Fruit fly (Drosophila melanogaster) whole organism, embryonic: ENCODE measurements around the gene CG43897.

Experiments
- ATbp ChIP-seq: fragments of 200-800 bp; sonication (Bioruptor generic); optimal IDR thresholded peaks from 2 replicates; lab custom pipeline; 2017; ENCODE audit warnings: missing biosample characterization, mild to moderate bottlenecking, missing genetic modification characterization, missing genetic modification reagents
- Adf1 ChIP-seq: fragments of 200-800 bp; sonication (Bioruptor generic); IDR thresholded peaks from 2 replicates; pipeline ENCODE4 v1.3.6; 2022; ENCODE audit warnings: missing biosample characterization, missing genetic modification characterization
- B-H2 ChIP-seq: fragments of 200-800 bp; sonication (Bioruptor generic); optimal IDR thresholded peaks from 2 replicates; lab custom pipeline; 2018; ENCODE audit warnings: missing biosample characterization, mild to moderate bottlenecking, missing genetic modification characterization
- CG11085 ChIP-seq: fragments of 200-800 bp; sonication (Bioruptor generic); IDR thresholded peaks from 2 replicates; pipeline ENCODE4 v1.3.6; 2022; ENCODE audit warnings: missing biosample characterization, missing genetic modification characterization
- CG12659 ChIP-seq: fragments of 200-800 bp; sonication (Bioruptor generic); optimal IDR thresholded peaks from 3 replicates; lab custom pipeline; 2017; ENCODE audit warnings: mild to moderate bottlenecking, missing biosample characterization, missing genetic modification reagents, missing genetic modification characterization
- CG12942 ChIP-seq: fragments of 200-800 bp; sonication (Bioruptor generic); optimal IDR thresholded peaks from 3 replicates; lab custom pipeline; 2016; ENCODE audit warnings: missing biosample characterization, missing genetic modification characterization
- CG14667 ChIP-seq: fragments of 200-800 bp; sonication (Bioruptor generic); IDR thresholded peaks from 2 replicates; pipeline ENCODE4 v1.3.6; 2022; ENCODE audit warnings: missing biosample characterization, missing genetic modification characterization
- CG16813 ChIP-seq: fragments of 200-800 bp; sonication (Bioruptor generic); IDR thresholded peaks from 3 replicates; pipeline ENCODE4 v1.3.6; 2022; ENCODE audit warnings: missing biosample characterization, missing genetic modification characterization; ENCODE audit not compliant: partially characterized antibody
- CG17612 ChIP-seq: fragments of 200-800 bp; sonication (Bioruptor generic); IDR thresholded peaks from 2 replicates; pipeline ENCODE4 v1.3.6; 2022; ENCODE audit warnings: missing biosample characterization, missing genetic modification characterization
- CG18011 ChIP-seq: fragments of 200-800 bp; sonication (Bioruptor generic); optimal IDR thresholded peaks from 2 replicates; lab custom pipeline; 2017; ENCODE audit warnings: missing biosample characterization, missing genetic modification characterization, mild to moderate bottlenecking, moderate library complexity, missing genotype
- CG18476 ChIP-seq: fragments of 200-800 bp; sonication (Bioruptor generic); optimal IDR thresholded peaks from 2 replicates; lab custom pipeline; 2016; ENCODE audit warnings: missing biosample characterization, mild to moderate bottlenecking, missing genetic modification characterization
- CG18599 ChIP-seq: fragments of 200-800 bp; sonication (Bioruptor generic); optimal IDR thresholded peaks from 3 replicates; lab custom pipeline; 2017; ENCODE audit warnings: missing biosample characterization, missing genetic modification characterization, mild to moderate bottlenecking, moderate library complexity, missing genetic modification reagents
- CG2129 ChIP-seq: fragments of 200-800 bp; sonication (Bioruptor generic); IDR thresholded peaks from 2 replicates; pipeline ENCODE4 v1.3.6; 2022; ENCODE audit warnings: missing biosample characterization, missing genetic modification characterization; ENCODE audit not compliant: partially characterized antibody
- CG42726 ChIP-seq: fragments of 200-800 bp; sonication (Bioruptor generic); IDR thresholded peaks from 2 replicates; pipeline ENCODE4 v1.3.6; 2022; ENCODE audit warnings: missing biosample characterization, missing genetic modification characterization; ENCODE audit not compliant: partially characterized antibody
- CG5953 ChIP-seq: fragments of 200-800 bp; sonication (Bioruptor generic); IDR thresholded peaks from 2 replicates; pipeline ENCODE4 v1.3.6; 2022; ENCODE audit warnings: missing biosample characterization, missing genetic modification characterization
- CG6765 ChIP-seq: fragments of 200-800 bp; sonication (Bioruptor generic); optimal IDR thresholded peaks from 3 replicates; lab custom pipeline; 2017; ENCODE audit warnings: missing biosample characterization, mild to moderate bottlenecking, missing genetic modification characterization
- CG6854 ChIP-seq: fragments of 200-800 bp; sonication (Bioruptor generic); optimal IDR thresholded peaks from 3 replicates; lab custom pipeline; 2017; ENCODE audit warnings: missing biosample characterization, mild to moderate bottlenecking, missing genetic modification characterization
- CG7372 ChIP-seq: fragments of 200-800 bp; sonication (Bioruptor generic); IDR thresholded peaks from 2 replicates; pipeline ENCODE4 v1.3.6; 2022; ENCODE audit warnings: missing biosample characterization, missing genetic modification characterization
- CG7839 ChIP-seq: fragments of 200-800 bp; sonication (Bioruptor generic); optimal IDR thresholded peaks from 3 replicates; lab custom pipeline; 2018; ENCODE audit warnings: missing biosample characterization, mild to moderate bottlenecking, missing genetic modification characterization, moderate library complexity
- CG8359 ChIP-seq: fragments of 200-800 bp; sonication (Bioruptor generic); optimal IDR thresholded peaks from 2 replicates; lab custom pipeline; 2017; ENCODE audit warnings: missing biosample characterization, mild to moderate bottlenecking, missing genetic modification characterization, borderline replicate concordance
- CG8478 ChIP-seq: fragments of >200 bp; optimal IDR thresholded peaks from 2 replicates; lab custom pipeline; 2018
- CG9215 ChIP-seq: fragments of 200-800 bp; sonication (Bioruptor generic); IDR thresholded peaks from 2 replicates; pipeline ENCODE4 v1.3.6; 2022; ENCODE audit warnings: missing biosample characterization, missing genetic modification characterization
- CG9817 ChIP-seq: fragments of 200-800 bp; sonication (Bioruptor generic); optimal IDR thresholded peaks from 2 replicates; lab custom pipeline; 2018; ENCODE audit warnings: missing biosample characterization, mild to moderate bottlenecking, missing genetic modification characterization, moderate library complexity
- CG9932 ChIP-seq: fragments of 200-800 bp; sonication (Bioruptor generic); IDR thresholded peaks from 2 replicates; pipeline ENCODE4 v1.3.6; 2022; ENCODE audit warnings: missing biosample characterization, missing genetic modification characterization
- CHES-1-like ChIP-seq: fragments of 200-800 bp; sonication (Bioruptor generic); optimal IDR thresholded peaks from 2 replicates; lab custom pipeline; 2016; ENCODE audit warnings: missing biosample characterization, missing genetic modification characterization
- CTCF ChIP-seq: fragments of 200-800 bp; sonication (Bioruptor generic); optimal IDR thresholded peaks from 2 replicates; lab custom pipeline; 2017; ENCODE audit warnings: missing biosample characterization, mild to moderate bottlenecking, missing genetic modification characterization, moderate library complexity
- Dbx ChIP-seq: fragments of 200-800 bp; sonication (Bioruptor generic); IDR thresholded peaks from 3 replicates; pipeline ENCODE4 v1.3.6; 2022; ENCODE audit warnings: missing biosample characterization, missing genetic modification characterization
- Drgx ChIP-seq: fragments of 200-800 bp; sonication (Bioruptor generic); IDR thresholded peaks from 2 replicates; pipeline ENCODE4 v1.3.6; 2022; ENCODE audit warnings: missing biosample characterization, missing genetic modification characterization
- Gug ChIP-seq: fragments of 200-800 bp; sonication (Bioruptor generic); IDR thresholded peaks from 4 replicates; pipeline ENCODE4 v1.3.6; 2022; ENCODE audit warnings: missing biosample characterization, missing genetic modification characterization
- HLHmδ ChIP-seq: fragments of 200-800 bp; sonication (Bioruptor generic); optimal IDR thresholded peaks from 2 replicates; lab custom pipeline; 2018; ENCODE audit warnings: missing biosample characterization, mild to moderate bottlenecking, missing genetic modification characterization, moderate library complexity
- Lim3 ChIP-seq: fragments of 200-800 bp; sonication (Bioruptor generic); IDR thresholded peaks from 2 replicates; pipeline ENCODE4 v1.3.6; 2022; ENCODE audit warnings: missing biosample characterization, missing genetic modification characterization
- Myb ChIP-seq: fragments of 200-800 bp; sonication (Bioruptor generic); optimal IDR thresholded peaks from 2 replicates; lab custom pipeline; 2016; ENCODE audit warnings: missing biosample characterization, missing genetic modification characterization
- Spps ChIP-seq: fragments of 200-800 bp; sonication (Bioruptor generic); optimal IDR thresholded peaks from 2 replicates; lab custom pipeline; 2018; ENCODE audit warnings: missing biosample characterization, mild to moderate bottlenecking, missing genetic modification characterization
- bbx ChIP-seq: fragments of 200-800 bp; sonication (Bioruptor generic); IDR thresholded peaks from 2 replicates; pipeline ENCODE4 v1.3.6; 2022; ENCODE audit warnings: missing biosample characterization, missing genetic modification characterization; ENCODE audit not compliant: partially characterized antibody
- eyg ChIP-seq: fragments of 200-800 bp; sonication (Bioruptor generic); optimal IDR thresholded peaks from 3 replicates; lab custom pipeline; 2016; ENCODE audit warnings: missing biosample characterization, missing genetic modification characterization
- gro ChIP-seq: fragments of 200-800 bp; sonication (Bioruptor generic); optimal IDR thresholded peaks from 2 replicates; lab custom pipeline; 2016; ENCODE audit warnings: missing biosample characterization, missing genetic modification characterization
- jumu ChIP-seq: fragments of 200-800 bp; sonication (Bioruptor generic); optimal IDR thresholded peaks from 3 replicates; lab custom pipeline; 2016; ENCODE audit warnings: missing biosample characterization, missing genetic modification characterization
- luna ChIP-seq: fragments of 200-800 bp; sonication (Bioruptor generic); optimal IDR thresholded peaks from 2 replicates; lab custom pipeline; 2016; ENCODE audit warnings: missing biosample characterization, missing genetic modification characterization
- maf-S ChIP-seq: fragments of 200-800 bp; sonication (Bioruptor generic); optimal IDR thresholded peaks from 2 replicates; lab custom pipeline; 2016; ENCODE audit warnings: missing biosample characterization, missing genetic modification characterization
- odd ChIP-seq: fragments of 200-800 bp; sonication (Bioruptor generic); optimal IDR thresholded peaks from 2 replicates; lab custom pipeline; 2017; ENCODE audit warnings: missing biosample characterization, mild to moderate bottlenecking, missing genetic modification characterization
- pzg ChIP-seq: fragments of 200-800 bp; sonication (Bioruptor generic); optimal IDR thresholded peaks from 3 replicates; lab custom pipeline; 2018; ENCODE audit warnings: missing biosample characterization, mild to moderate bottlenecking, missing genetic modification characterization, moderate library complexity
- salm ChIP-seq: fragments of 200-800 bp; sonication (Bioruptor generic); optimal IDR thresholded peaks from 2 replicates; lab custom pipeline; 2018; ENCODE audit warnings: missing biosample characterization, mild to moderate bottlenecking, missing genetic modification characterization
- scrt ChIP-seq: fragments of 200-800 bp; sonication (Bioruptor generic); optimal IDR thresholded peaks from 2 replicates; lab custom pipeline; 2018; ENCODE audit warnings: missing biosample characterization, mild to moderate bottlenecking, missing genetic modification characterization, moderate library complexity
- sd ChIP-seq: fragments of 200-800 bp; sonication (Bioruptor generic); optimal IDR thresholded peaks from 3 replicates; lab custom pipeline; 2018; ENCODE audit warnings: missing biosample characterization, mild to moderate bottlenecking, missing genetic modification characterization, moderate library complexity
- sens ChIP-seq: fragments of 200-800 bp; sonication (Bioruptor generic); peaks from one replicate; lab custom pipeline; 2016; ENCODE audit warnings: missing biosample characterization, missing genetic modification characterization
- shn ChIP-seq: fragments of 200-800 bp; sonication (Bioruptor generic); optimal IDR thresholded peaks from 3 replicates; lab custom pipeline; 2016; ENCODE audit warnings: missing biosample characterization, missing genetic modification characterization
- slbo ChIP-seq: fragments of 200-800 bp; sonication (Bioruptor generic); IDR thresholded peaks from 2 replicates; pipeline ENCODE4 v1.3.6; 2022; ENCODE audit warnings: missing biosample characterization, missing genetic modification characterization
- sr ChIP-seq: fragments of 200-800 bp; sonication (Bioruptor generic); IDR thresholded peaks from 3 replicates; pipeline ENCODE4 v1.3.6; 2022; ENCODE audit warnings: missing biosample characterization, missing genetic modification characterization
- tgo ChIP-seq: fragments of 200-800 bp; sonication (Bioruptor generic); IDR thresholded peaks from 3 replicates; pipeline ENCODE4 v1.3.6; 2022; ENCODE audit warnings: missing biosample characterization, missing genetic modification characterization
- vfl ChIP-seq: fragments of 200-800 bp; sonication (Bioruptor generic); optimal IDR thresholded peaks from 2 replicates; lab custom pipeline; 2016; ENCODE audit warnings: missing biosample characterization, missing genetic modification characterization
- zf30C ChIP-seq: fragments of 200-800 bp; sonication (Bioruptor generic); optimal IDR thresholded peaks from 3 replicates; lab custom pipeline; 2018; ENCODE audit warnings: missing biosample characterization, mild to moderate bottlenecking, missing genetic modification characterization

The CG43897 gene

dm6 chr3L:9853895-9854470 is 40.3 kb downstream of the CG43897 start (continued):
- TF ChIP-seq CG16813 (GFP tag; lab: Robert Waterston, UW): 0 out of 3 replicates have a peak, but pooled peaks have one; percentile 11
- TF ChIP-seq Dbx (GFP tag; lab: Robert Waterston, UW): 0 out of 3 replicates have a peak, but pooled peaks have one; percentile 21
- TF ChIP-seq CG17612 (GFP tag; lab: Robert Waterston, UW): no peak
- TF ChIP-seq ATbp (GFP tag; lab: Kevin White, UChicago): no peak
- TF ChIP-seq Myb (GFP tag; lab: Kevin White, UChicago): no peak
- TF ChIP-seq gro (GFP tag; lab: Kevin White, UChicago): peak; percentile 3
- no peak for TF ChIP-seq CG7372 (GFP tag; lab: Robert Waterston, UW)
- TF ChIP-seq scrt: peak; percentile 88
- peak; percentile 45; the same call in 1 of the 3 replicates for TF ChIP-seq sr (GFP tag; lab: Robert Waterston, UW)
- TF ChIP-seq Gug (GFP tag; lab: Robert Waterston, UW): no peak
- TF ChIP-seq CG6765 (GFP tag; lab: Kevin White, UChicago): no peak
- peak; percentile 95 for TF ChIP-seq CG18011
- no peak for TF ChIP-seq vfl (GFP tag; lab: Kevin White, UChicago)
- TF ChIP-seq Drgx (GFP tag; lab: Robert Waterston, UW): peak; percentile 53; the same call in 1 of the 2 replicates
- no peak for TF ChIP-seq jumu (GFP tag; lab: Kevin White, UChicago)
- TF ChIP-seq CG12659: no peak
- TF ChIP-seq CG8359 (GFP tag; lab: Kevin White, UChicago): no peak
- no peak for TF ChIP-seq maf-S
- peak; percentile 15 for TF ChIP-seq pzg (GFP tag; lab: Kevin White, UChicago)
- TF ChIP-seq Lim3: no peak
- TF ChIP-seq CG5953: no peak
- no peak for TF ChIP-seq tgo (GFP tag; lab: Robert Waterston, UW)
- no peak for TF ChIP-seq slbo (GFP tag; lab: Robert Waterston, UW)
- TF ChIP-seq CTCF: no peak
- no peak for TF ChIP-seq CG6854 (GFP tag; lab: Kevin White, UChicago)
- no peak for TF ChIP-seq B-H2 (GFP tag; lab: Kevin White, UChicago)
- TF ChIP-seq CG18476: no peak
- peak; percentile 83 for TF ChIP-seq CG8478 (lab: Kevin White, UChicago)
- TF ChIP-seq CG14667: no peak
- TF ChIP-seq CG9817 (tag; lab: Kevin White, UChicago): no peak
- TF ChIP-seq CG18599 (GFP tag; lab: Kevin White, UChicago): peak; percentile 21
- TF ChIP-seq salm: no peak
- no peak for TF ChIP-seq odd
- no peak for TF ChIP-seq CG2129 (GFP tag; lab: Robert Waterston, UW)
- TF ChIP-seq luna (GFP tag; lab: Kevin White, UChicago): no peak
- TF ChIP-seq CG12942 (GFP tag; lab: Kevin White, UChicago): no peak
- TF ChIP-seq Adf1 (GFP tag; lab: Robert Waterston, UW): no peak; the same call in 1 of the 2 replicates
- TF ChIP-seq bbx (GFP tag; lab: Robert Waterston, UW): peak; percentile 55; the same call in 1 of the 2 replicates
- no peak for TF ChIP-seq CG11085 (GFP tag; lab: Robert Waterston, UW)
- peak; percentile 19 for TF ChIP-seq zf30C (GFP tag; lab: Kevin White, UChicago)
- TF ChIP-seq sd (tag; lab: Kevin White, UChicago): peak; percentile 72
- TF ChIP-seq eyg (GFP tag; lab: Kevin White, UChicago): no peak
- no peak for TF ChIP-seq CG9215 (GFP tag; lab: Robert Waterston, UW)
- TF ChIP-seq Spps (tag; lab: Kevin White, UChicago): no peak
- no peak for TF ChIP-seq CG7839 (tag; lab: Kevin White, UChicago)
- TF ChIP-seq CG42726 (GFP tag; lab: Robert Waterston, UW): peak; percentile 25; the same call in 1 of the 2 replicates
- no peak for TF ChIP-seq sens (GFP tag; lab: Kevin White, UChicago)
- no peak for TF ChIP-seq CG9932 (GFP tag; lab: Robert Waterston, UW)
- peak; percentile 42 for TF ChIP-seq HLHmδ (GFP tag; lab: Kevin White, UChicago)
- TF ChIP-seq shn (GFP tag; lab: Kevin White, UChicago): no peak
- no peak for TF ChIP-seq CHES-1-like (GFP tag; lab: Kevin White, UChicago)
